Worm (Caenorhabditis elegans) whole organism, L3 larva: ENCODE results near the gene dpy-28.

Experiments used
- fkh-10 ChIP-seq: sonication (generic microtip); optimal IDR thresholded peaks from 2 replicates; lab custom pipeline; 2017; ENCODE audit warnings: missing biosample characterization, missing genetic modification reagents, missing genetic modification characterization
- fkh-2 ChIP-seq: fragments of 150-350 bp; optimal IDR thresholded peaks from 2 replicates; lab custom pipeline; 2014; ENCODE audit warnings: missing biosample characterization, missing genetic modification reagents, missing genetic modification characterization
- nhr-28 ChIP-seq: fragments of 150-350 bp; optimal IDR thresholded peaks from 2 replicates; lab custom pipeline; 2014; ENCODE audit warnings: missing biosample characterization, missing genetic modification characterization

ce11 chrIII:10755480-10756066 lies 7.4 kb upstream of the dpy-28 start, which contains the start of gene hpl-2:
- TF ChIP-seq fkh-10 (GFP tag; lab: Kevin White, UChicago) (no peak), nhr-28 (tag; lab: Kevin White, UChicago) (no peak), fkh-2 (tag; lab: Kevin White, UChicago) (no peak)
